Fruit fly (Drosophila melanogaster): Measurements from ENCODE around the gene per.

per gene

DNA sequence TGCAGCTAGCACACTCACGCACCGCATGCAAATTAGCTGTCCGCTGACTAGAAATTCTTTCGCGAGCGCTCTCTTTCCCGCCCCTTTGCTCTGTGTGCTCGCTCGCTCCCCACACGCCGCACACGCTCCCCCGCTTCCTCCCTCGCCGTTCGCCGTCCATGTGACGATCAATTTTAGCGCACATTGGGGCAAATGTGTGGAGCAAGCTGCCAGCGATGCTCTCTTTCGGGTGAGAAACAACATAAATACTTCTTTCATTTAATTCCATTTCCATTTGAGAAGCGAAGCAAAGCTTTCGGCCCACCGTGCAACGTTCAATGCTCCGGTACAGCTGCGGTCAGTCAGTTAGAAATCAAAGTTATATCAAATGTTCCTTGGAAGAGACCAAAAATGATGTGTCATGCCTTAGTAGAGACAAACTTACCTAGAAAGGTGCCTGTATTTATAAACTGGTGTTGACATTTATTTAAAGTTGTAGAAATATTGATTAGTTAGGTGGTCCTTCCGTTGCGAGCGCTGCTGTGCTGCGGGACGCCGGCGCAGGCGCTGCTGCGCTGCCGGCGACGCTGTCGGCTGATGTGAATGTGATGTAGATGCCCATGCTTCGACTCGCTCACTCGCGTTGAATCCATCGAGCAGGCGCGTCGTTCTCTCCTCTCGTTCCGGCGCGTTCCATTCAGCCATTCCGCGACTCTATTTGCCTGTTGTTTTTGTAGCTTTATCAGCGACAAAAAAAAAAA is 39.2 kb upstream of the per start (continued):
- TF ChIP-seq CG12744 (GFP tag; optimal IDR thresholded peaks at IDR 0.05): peak; percentile 97
- TF ChIP-seq sc (optimal IDR thresholded peaks at IDR 0.05): no peak
- peak; percentile 93 for TF ChIP-seq sc (GFP tag; optimal IDR thresholded peaks at IDR 0.05)
- peak; percentile 48; the same call in 1 of the 3 replicates for TF ChIP-seq CG14860 (GFP tag; IDR thresholded peaks at IDR 0.05; ENCODE audit: partially characterized antibody)
- peak; percentile 91 for TF ChIP-seq CG14710 (tag; optimal IDR thresholded peaks at IDR 0.05)
- peak; percentile 80 for TF ChIP-seq zen (tag; optimal IDR thresholded peaks at IDR 0.05)
- TF ChIP-seq CG12769 (tag; optimal IDR thresholded peaks at IDR 0.05): peak; percentile 99
- peak; percentile 97 for TF ChIP-seq CG12071 (GFP tag; optimal IDR thresholded peaks at IDR 0.05)
- TF ChIP-seq ato (GFP tag; IDR thresholded peaks at IDR 0.05; ENCODE audit: partially characterized antibody): peak; percentile 67
- TF ChIP-seq ham (GFP tag; IDR thresholded peaks at IDR 0.05): peak; percentile 86
- TF ChIP-seq Doc2 (GFP tag; IDR thresholded peaks at IDR 0.05): peak; percentile 76; the same call in 1 of the 2 replicates
- TF ChIP-seq peb (GFP tag; IDR thresholded peaks at IDR 0.05): peak; percentile 88
- TF ChIP-seq org-1 (GFP tag; optimal IDR thresholded peaks at IDR 0.05): peak; percentile 99
- TF ChIP-seq sima (GFP tag; optimal IDR thresholded peaks at IDR 0.05): peak; percentile 79
- TF ChIP-seq ap (GFP tag; IDR thresholded peaks at IDR 0.05): peak; percentile 93
- peak; percentile 95 for TF ChIP-seq Ada2b (GFP tag; IDR thresholded peaks at IDR 0.05)
- no peak for TF ChIP-seq Doc3 (GFP tag; IDR thresholded peaks at IDR 0.05; ENCODE audit: partially characterized antibody)
- TF ChIP-seq pros (GFP tag; optimal IDR thresholded peaks at IDR 0.05): peak; percentile 65
- peak; percentile 93 for TF ChIP-seq CG2889 (GFP tag; IDR thresholded peaks at IDR 0.05)
- peak; percentile 96 for TF ChIP-seq BtbVII (GFP tag; optimal IDR thresholded peaks at IDR 0.05)
- TF ChIP-seq TFAM (GFP tag; optimal IDR thresholded peaks at IDR 0.05): peak; percentile 86
- TF ChIP-seq CrebB (tag; optimal IDR thresholded peaks at IDR 0.05): peak; percentile 97
- TF ChIP-seq CG10431 (GFP tag; optimal IDR thresholded peaks at IDR 0.05): peak; percentile 88
- TF ChIP-seq CG6791 (GFP tag; IDR thresholded peaks at IDR 0.05; ENCODE audit: partially characterized antibody): peak; percentile 67; the same call in 2 of the 3 replicates
- TF ChIP-seq CG17328 (GFP tag; IDR thresholded peaks at IDR 0.05): peak; percentile 97
- peak; percentile 97 for TF ChIP-seq Awh (GFP tag; IDR thresholded peaks at IDR 0.05)
- peak; percentile 98 for TF ChIP-seq CG14014 (GFP tag; IDR thresholded peaks at IDR 0.05)
- no peak for TF ChIP-seq Sin3A (optimal IDR thresholded peaks at IDR 0.05)
- no peak for TF ChIP-seq lov (optimal IDR thresholded peaks at IDR 0.05)
- peak; percentile 91 for TF ChIP-seq lov (GFP tag; IDR thresholded peaks at IDR 0.05)
- peak; percentile 49; the same call in 1 of the 2 replicates for TF ChIP-seq Dip2 (GFP tag; IDR thresholded peaks at IDR 0.05)
- peak; percentile 96 for TF ChIP-seq Side (GFP tag; optimal IDR thresholded peaks at IDR 0.05)
- peak; percentile 95 for TF ChIP-seq ab (GFP tag; optimal IDR thresholded peaks at IDR 0.05)
- TF ChIP-seq CG17829 (tag; optimal IDR thresholded peaks at IDR 0.05): peak; percentile 95
- peak; percentile 97 for TF ChIP-seq CG31441 (GFP tag; IDR thresholded peaks at IDR 0.05)
- TF ChIP-seq CG4854 (GFP tag; optimal IDR thresholded peaks at IDR 0.05): peak; percentile 93
- TF ChIP-seq CG13624 (GFP tag; optimal IDR thresholded peaks at IDR 0.05): peak; percentile 98
- peak; percentile 97 for TF ChIP-seq jumu (GFP tag; optimal IDR thresholded peaks at IDR 0.05)
- no peak for TF ChIP-seq pita (GFP tag; optimal IDR thresholded peaks at IDR 0.05)
- TF ChIP-seq CG43689 (GFP tag; IDR thresholded peaks at IDR 0.05): peak; percentile 89
- peak; percentile 90 for TF ChIP-seq Lim3 (GFP tag; IDR thresholded peaks at IDR 0.05)
- TF ChIP-seq CG1024 (GFP tag; IDR thresholded peaks at IDR 0.05): peak; percentile 84
- TF ChIP-seq Gsc (GFP tag; IDR thresholded peaks at IDR 0.05): peak; percentile 87
- TF ChIP-seq NC2α (GFP tag; optimal IDR thresholded peaks at IDR 0.05): peak; percentile 95
- no peak for TF ChIP-seq unc-4 (GFP tag; IDR thresholded peaks at IDR 0.05; ENCODE audit: partially characterized antibody)
- peak; percentile 55 for TF ChIP-seq vnd (GFP tag; IDR thresholded peaks at IDR 0.05; ENCODE audit: partially characterized antibody)
- no peak for TF ChIP-seq stwl (tag; optimal IDR thresholded peaks at IDR 0.05)
- peak; percentile 82 for TF ChIP-seq GATAe (GFP tag; conservative IDR thresholded peaks at IDR 0.05)
- peak; percentile 62 for TF ChIP-seq bigmax (GFP tag; optimal IDR thresholded peaks at IDR 0.05)
- TF ChIP-seq CG8281 (tag; optimal IDR thresholded peaks at IDR 0.05): peak; percentile 86

All from whole organism, embryonic.